Worm (Caenorhabditis elegans): ENCODE results near the gene C54D10.4.

The C54D10.4 gene

ce11 chrV:12433105-12433504, 12.4 kb upstream of the C54D10.4 start:
- TF ChIP-seq nhr-25 (tag; optimal IDR thresholded peaks at IDR 0.05) (no peak), skn-1 (tag; optimal IDR thresholded peaks at IDR 0.05) (no peak), pqm-1 (tag; optimal IDR thresholded peaks at IDR 0.05) (no peak), ztf-4 (tag; optimal IDR thresholded peaks at IDR 0.05) (no peak), nhr-11 (tag; optimal IDR thresholded peaks at IDR 0.05) (no peak), unc-39 (tag; optimal IDR thresholded peaks at IDR 0.05) (no peak), nfya-1 (tag; optimal IDR thresholded peaks at IDR 0.05; ENCODE audit: insufficient read depth) (no peak), hmg-11 (tag; optimal IDR thresholded peaks at IDR 0.05) (no peak), ZK546.5 (tag; optimal IDR thresholded peaks at IDR 0.05) (no peak), elt-2 (tag; optimal IDR thresholded peaks at IDR 0.05) (no peak), lin-15B (tag; optimal IDR thresholded peaks at IDR 0.05) (no peak), mdl-1 (tag; optimal IDR thresholded peaks at IDR 0.05) (no peak), nhr-77 (tag; optimal IDR thresholded peaks at IDR 0.05) (no peak)

ce11 chrV:12432111-12432510, 11.4 kb upstream of the C54D10.4 start, which contains the start of gene C54D10.13:
C54D10.13 (minus strand) TSS chrV:12432289.
- TF ChIP-seq sea-2 (GFP tag; optimal IDR thresholded peaks at IDR 0.05): no peak
- TF ChIP-seq pqm-1 (tag; optimal IDR thresholded peaks at IDR 0.05): peak; percentile 62
- peak; percentile 48 for TF ChIP-seq elt-2 (tag; optimal IDR thresholded peaks at IDR 0.05)

- no peak for TF ChIP-seq zag-1 (tag; optimal IDR thresholded peaks at IDR 0.05)
- TF ChIP-seq lsy-12 (tag; optimal IDR thresholded peaks at IDR 0.05): no peak
- TF ChIP-seq ama-1 (optimal IDR thresholded peaks at IDR 0.05): no peak
- no peak for TF ChIP-seq elt-3 (tag; optimal IDR thresholded peaks at IDR 0.05)
- no peak for TF ChIP-seq nhr-76 (tag; optimal IDR thresholded peaks at IDR 0.05)
- TF ChIP-seq lin-15B (tag; optimal IDR thresholded peaks at IDR 0.05): no peak
- no peak for TF ChIP-seq fkh-2 (tag; optimal IDR thresholded peaks at IDR 0.05)
- no peak for TF ChIP-seq nhr-77 (tag; optimal IDR thresholded peaks at IDR 0.05)
- no peak for TF ChIP-seq ceh-82 (tag; optimal IDR thresholded peaks at IDR 0.05)
- no peak for TF ChIP-seq eor-1 (tag; optimal IDR thresholded peaks at IDR 0.05)
Observed at ce11 chrV:12429039-12429438, 8.3 kb upstream of the C54D10.4 start, which contains the start of gene C54D10.5. C54D10.5 (plus strand) TSS chrV:12429339.

- TF ChIP-seq zag-1 (tag; optimal IDR thresholded peaks at IDR 0.05) (no peak), ceh-9 (tag; optimal IDR thresholded peaks at IDR 0.05) (no peak), daf-12 (tag; optimal IDR thresholded peaks at IDR 0.05) (no peak), ama-1 (optimal IDR thresholded peaks at IDR 0.05) (no peak), elt-1 (tag; optimal IDR thresholded peaks at IDR 0.05) (no peak), elt-2 (tag; optimal IDR thresholded peaks at IDR 0.05) (no peak), nhr-23 (tag; optimal IDR thresholded peaks at IDR 0.05) (no peak), nhr-67 (tag; optimal IDR thresholded peaks at IDR 0.05) (no peak), ceh-16 (tag; optimal IDR thresholded peaks at IDR 0.05) (no peak)
Observed at ce11 chrV:12427826-12428225, 7.1 kb upstream of the C54D10.4 start.

ce11 chrV:12421360-12421759, 617 bp upstream of the C54D10.4 start:
- no peak for TF ChIP-seq ceh-9 (tag; optimal IDR thresholded peaks at IDR 0.05)
- no peak for TF ChIP-seq nhr-67 (tag; optimal IDR thresholded peaks at IDR 0.05)
- TF ChIP-seq tbx-2 (tag; optimal IDR thresholded peaks at IDR 0.05): no peak
- no peak for TF ChIP-seq daf-12 (tag; optimal IDR thresholded peaks at IDR 0.05)
- no peak for TF ChIP-seq pha-4 (tag; optimal IDR thresholded peaks at IDR 0.05)
- no peak for TF ChIP-seq ama-1 (optimal IDR thresholded peaks at IDR 0.05)

- no peak for TF ChIP-seq ceh-82 (tag; optimal IDR thresholded peaks at IDR 0.05)
- no peak for TF ChIP-seq ceh-28 (tag; optimal IDR thresholded peaks at IDR 0.05)
- TF ChIP-seq ceh-9 (tag; optimal IDR thresholded peaks at IDR 0.05): no peak
- no peak for TF ChIP-seq nhr-11 (tag; optimal IDR thresholded peaks at IDR 0.05)
- TF ChIP-seq nhr-23 (tag; optimal IDR thresholded peaks at IDR 0.05): no peak
- no peak for TF ChIP-seq jun-1 (tag; optimal IDR thresholded peaks at IDR 0.05)
- TF ChIP-seq lsy-12 (tag; optimal IDR thresholded peaks at IDR 0.05): no peak
- no peak for TF ChIP-seq tbx-2 (tag; optimal IDR thresholded peaks at IDR 0.05)
- TF ChIP-seq sea-2 (GFP tag; optimal IDR thresholded peaks at IDR 0.05): no peak
- TF ChIP-seq mml-1 (tag; optimal IDR thresholded peaks at IDR 0.05): no peak
Observed at ce11 chrV:12418292-12418691, 2.5 kb downstream of the C54D10.4 start, which contains the start of gene C54D10.3. C54D10.3 (plus strand) TSS chrV:12418592.

Data from whole organism, L3 larva.